Fruit fly (Drosophila melanogaster) whole organism, adult: Measurements from ENCODE around the gene CG4465.
A peak's percentile ranks its signal among the peaks of the same experiment; 100 is the strongest.

ENCODE experiments used
- CG11617 ChIP-seq: fragments of 200-800 bp; sonication (Bioruptor generic); optimal IDR thresholded peaks from 2 replicates; lab custom pipeline; 2017; ENCODE audit warnings: mild to moderate bottlenecking, missing biosample characterization, missing genetic modification reagents, missing genetic modification characterization
- CG12768 ChIP-seq: fragments of 200-800 bp; sonication (Bioruptor generic); optimal IDR thresholded peaks from 2 replicates; lab custom pipeline; 2017; ENCODE audit warnings: missing biosample characterization, missing genetic modification characterization, mild to moderate bottlenecking, moderate library complexity, missing genetic modification reagents
- CG14711 ChIP-seq: fragments of 200-800 bp; sonication (Bioruptor generic); optimal IDR thresholded peaks from 2 replicates; lab custom pipeline; 2018; ENCODE audit warnings: missing biosample characterization, mild to moderate bottlenecking, missing genetic modification characterization, moderate library complexity
- CG1620 ChIP-seq: fragments of 200-800 bp; sonication (Bioruptor generic); optimal IDR thresholded peaks from 2 replicates; lab custom pipeline; 2016; ENCODE audit warnings: missing biosample characterization, missing genetic modification characterization
- CG33017 ChIP-seq: fragments of 200-800 bp; sonication (Bioruptor generic); optimal IDR thresholded peaks from 2 replicates; lab custom pipeline; 2018; ENCODE audit warnings: missing biosample characterization, mild to moderate bottlenecking, missing genetic modification characterization, moderate library complexity
- CG5204 ChIP-seq: fragments of 200-800 bp; sonication (Bioruptor generic); optimal IDR thresholded peaks from 2 replicates; lab custom pipeline; 2016; ENCODE audit warnings: missing biosample characterization, missing genetic modification characterization
- CG7045 ChIP-seq: fragments of 200-800 bp; sonication (Bioruptor generic); optimal IDR thresholded peaks from 2 replicates; lab custom pipeline; 2017; ENCODE audit warnings: missing biosample characterization, mild to moderate bottlenecking, missing genetic modification characterization
- CG7101 ChIP-seq: fragments of 200-800 bp; sonication (Bioruptor generic); optimal IDR thresholded peaks from 2 replicates; lab custom pipeline; 2018; ENCODE audit warnings: missing biosample characterization, mild to moderate bottlenecking, missing genetic modification characterization, moderate library complexity
- Clk ChIP-seq: fragments of 200-800 bp; sonication (Bioruptor generic); optimal IDR thresholded peaks from 2 replicates; lab custom pipeline; 2017; ENCODE audit warnings: missing biosample characterization, missing genetic modification characterization
- Crg-1 ChIP-seq: fragments of 200-800 bp; sonication (Bioruptor generic); optimal IDR thresholded peaks from 2 replicates; lab custom pipeline; 2016; ENCODE audit warnings: missing biosample characterization, missing genetic modification characterization
- Hr96 ChIP-seq: fragments of 200-800 bp; sonication (Bioruptor generic); optimal IDR thresholded peaks from 2 replicates; lab custom pipeline; 2016; ENCODE audit warnings: missing biosample characterization, missing genetic modification characterization
- Mnt ChIP-seq: fragments of 200-800 bp; sonication (Bioruptor generic); optimal IDR thresholded peaks from 2 replicates; lab custom pipeline; 2016; ENCODE audit warnings: missing biosample characterization, mild to moderate bottlenecking, missing genetic modification characterization
- cic ChIP-seq: fragments of 200-800 bp; sonication (Bioruptor generic); optimal IDR thresholded peaks from 2 replicates; lab custom pipeline; 2017; ENCODE audit warnings: missing biosample characterization, mild to moderate bottlenecking, missing genetic modification characterization, moderate library complexity
- cnc ChIP-seq, 2 experiments: fragments of >200 bp; optimal IDR thresholded peaks; 2 replicates each; lab custom pipeline; 2017
- kay ChIP-seq: fragments of 200-800 bp; sonication (Bioruptor generic); peaks from one replicate; lab custom pipeline; 2016; ENCODE audit warnings: missing biosample characterization, missing genetic modification characterization, borderline replicate concordance
- ovo ChIP-seq: fragments of 200-800 bp; sonication (Bioruptor generic); optimal IDR thresholded peaks from 2 replicates; lab custom pipeline; 2016; ENCODE audit warnings: missing biosample characterization, missing genetic modification characterization
- pad ChIP-seq: fragments of 200-800 bp; sonication (Bioruptor generic); optimal IDR thresholded peaks from 3 replicates; lab custom pipeline; 2017; ENCODE audit warnings: missing biosample characterization, missing genetic modification characterization, mild to moderate bottlenecking, moderate library complexity, missing genetic modification reagents
- tj ChIP-seq: fragments of 200-800 bp; sonication (Bioruptor generic); optimal IDR thresholded peaks from 3 replicates; lab custom pipeline; 2017; ENCODE audit warnings: missing biosample characterization, mild to moderate bottlenecking, missing genetic modification characterization, moderate library complexity
- toe ChIP-seq: fragments of 200-800 bp; sonication (Bioruptor generic); optimal IDR thresholded peaks from 2 replicates; lab custom pipeline; 2016; ENCODE audit warnings: missing biosample characterization, missing genetic modification characterization

The CG4465 gene

DNA sequence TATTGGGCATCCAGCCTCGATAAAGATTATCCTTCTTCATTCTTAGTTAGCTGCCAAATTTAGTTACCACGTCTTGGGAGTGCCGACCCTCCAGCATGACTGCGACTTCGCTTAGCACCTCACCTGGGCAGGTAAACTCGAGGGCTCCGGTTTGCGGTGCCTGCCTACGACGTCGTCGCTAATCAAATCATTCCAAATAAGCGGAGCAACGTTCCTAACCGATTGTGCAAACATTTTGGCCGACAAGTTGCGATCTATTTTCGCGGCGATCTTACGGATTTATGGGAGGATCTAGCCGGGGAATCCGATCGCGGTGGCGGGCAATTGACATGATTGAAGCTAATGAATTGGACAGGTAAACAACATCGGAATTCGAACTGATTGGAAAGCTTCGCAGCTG, at the start of gene CG4465:
Gene CG4465 (minus strand): TSS at position 101 of the 400 bp plus-strand sequence.
- TF ChIP-seq CG7045 (no peak), cnc (optimal IDR thresholded peaks at IDR 0.05; lab: Kevin White, UChicago) (no peak), kay (GFP tag; lab: Kevin White, UChicago) (no peak)

DNA sequence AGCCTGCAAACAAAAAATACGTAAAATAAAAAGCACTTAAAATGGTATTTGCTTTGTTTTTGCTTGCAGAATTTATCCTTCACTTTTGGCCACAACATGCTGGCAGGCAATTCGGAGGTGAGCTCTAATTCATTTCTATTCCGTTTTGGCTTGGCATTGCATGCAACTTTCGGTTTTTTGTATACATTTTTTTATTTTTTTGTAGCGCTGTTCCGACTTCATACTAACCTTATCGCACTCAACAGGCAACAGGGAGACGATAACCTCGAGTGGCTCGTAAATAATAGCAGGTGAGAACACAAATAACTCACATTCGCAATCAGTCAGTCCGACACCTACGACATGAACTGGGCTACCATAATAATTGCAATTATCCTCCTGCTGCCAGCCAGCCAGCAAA, 30.5 kb upstream of the CG4465 start, which contains the start of gene CG4783:
Gene CG4783 (plus strand): TSS at position 301 of the 400 bp plus-strand sequence.
- TF ChIP-seq cic (peak; percentile 24), cnc (optimal IDR thresholded peaks at IDR 0.05; lab: Kevin White, UChicago) (no peak), Mnt (GFP tag; lab: Kevin White, UChicago) (no peak), CG7045 (no peak), CG33017 (tag; lab: Kevin White, UChicago) (no peak), CG11617 (no peak)

DNA sequence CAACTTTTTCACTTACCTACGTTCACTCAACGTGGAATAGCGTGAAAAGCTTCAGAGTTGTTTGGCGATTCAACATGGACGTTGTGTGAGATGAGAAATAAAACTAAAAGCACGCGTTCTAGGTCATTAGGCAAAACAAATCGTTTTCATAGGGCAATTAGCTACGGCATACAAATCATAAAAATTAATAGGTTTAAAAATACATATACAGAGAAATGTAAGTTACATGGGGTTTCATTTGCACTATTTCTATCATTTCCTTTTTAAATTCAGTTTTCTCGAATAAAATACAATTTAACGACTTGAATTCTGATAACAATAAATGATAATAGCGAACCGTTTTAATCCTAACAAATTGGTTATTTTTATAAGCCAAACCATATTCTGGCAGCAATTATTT, 24.7 kb upstream of the CG4465 start, which contains the start of gene CG46042:
Gene CG46042 (minus strand): TSS at position 101 of the 400 bp plus-strand sequence.
- TF ChIP-seq cic (no peak), CG12768 (GFP tag; lab: Kevin White, UChicago) (no peak), CG5204 (GFP tag; lab: Kevin White, UChicago) (no peak), CG1620 (no peak), tj (no peak)

DNA sequence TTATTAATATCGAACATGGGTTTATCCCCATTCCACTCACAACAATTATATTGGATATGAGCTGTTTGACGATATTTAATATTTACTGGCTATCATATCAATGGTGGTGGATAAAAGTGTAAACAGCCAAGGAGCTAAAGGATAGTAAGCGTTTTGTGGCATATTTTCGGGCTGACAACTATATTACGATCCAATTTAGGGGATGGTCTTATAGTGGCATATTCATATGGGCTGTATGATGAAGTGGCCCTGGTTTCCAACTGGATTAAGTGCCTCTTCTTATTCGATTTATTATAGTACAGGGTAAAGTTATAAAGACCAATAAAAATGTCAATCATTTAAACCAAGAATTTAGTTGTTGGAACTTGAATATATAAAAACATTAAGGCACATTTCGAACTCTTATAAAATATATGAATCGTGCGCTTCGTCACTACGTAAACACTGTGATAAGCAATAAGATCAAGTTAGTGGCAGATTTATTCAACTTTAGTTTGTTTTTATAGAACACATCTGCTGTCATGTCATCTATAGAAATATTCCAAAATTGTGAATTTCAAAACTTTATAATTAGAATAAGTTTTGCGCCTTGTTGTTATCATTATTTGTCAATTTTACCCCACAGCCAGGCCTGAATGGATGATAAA, 21.4 kb upstream of the CG4465 start:
- TF ChIP-seq toe (GFP tag; lab: Kevin White, UChicago), result no peak
- no peak for TF ChIP-seq Mnt (GFP tag; lab: Kevin White, UChicago)
- TF ChIP-seq cnc (optimal IDR thresholded peaks at IDR 0.05; lab: Kevin White, UChicago), result no peak
- no peak for TF ChIP-seq CG5204 (GFP tag; lab: Kevin White, UChicago)
- no peak for TF ChIP-seq tj
- TF ChIP-seq CG14711 (tag; lab: Kevin White, UChicago), result no peak
- no peak for TF ChIP-seq CG7045
- TF ChIP-seq CG1620, result no peak
- TF ChIP-seq kay (GFP tag; lab: Kevin White, UChicago), result no peak
- no peak for TF ChIP-seq ovo
- no peak for TF ChIP-seq Clk (GFP tag; lab: Kevin White, UChicago)
- TF ChIP-seq CG11617, result no peak

DNA sequence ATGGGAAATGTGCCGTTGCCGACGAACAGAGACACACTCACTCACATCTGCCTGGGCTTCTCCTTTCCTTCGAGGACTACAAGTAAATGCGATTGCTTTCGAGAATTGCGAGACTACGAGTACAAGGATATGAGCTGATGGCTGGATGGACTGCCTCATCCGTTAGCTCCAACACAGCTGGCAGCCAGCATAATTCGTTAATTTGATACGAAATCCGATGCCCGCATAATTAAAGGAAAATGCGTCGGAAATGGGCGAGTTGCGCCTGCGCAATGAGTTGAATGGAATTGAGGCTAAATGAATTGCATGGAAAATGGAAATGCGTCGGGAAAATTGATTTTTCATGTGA, 18.1 kb upstream of the CG4465 start:
- no peak for TF ChIP-seq CG14711 (tag; lab: Kevin White, UChicago)
- TF ChIP-seq CG1620, result no peak
- no peak for TF ChIP-seq ovo
- TF ChIP-seq Hr96 (GFP tag; lab: Kevin White, UChicago), result no peak
- TF ChIP-seq pad (GFP tag; lab: Kevin White, UChicago), result no peak
- TF ChIP-seq CG5204 (GFP tag; lab: Kevin White, UChicago), result no peak
- no peak for TF ChIP-seq CG7101 (tag; lab: Kevin White, UChicago)
- no peak for TF ChIP-seq CG7045
- TF ChIP-seq Clk (GFP tag; lab: Kevin White, UChicago), result no peak
- no peak for TF ChIP-seq toe (GFP tag; lab: Kevin White, UChicago)
- TF ChIP-seq cnc (optimal IDR thresholded peaks at IDR 0.05; lab: Kevin White, UChicago), result no peak
- no peak for TF ChIP-seq Mnt (GFP tag; lab: Kevin White, UChicago)
- no peak for TF ChIP-seq CG12768 (GFP tag; lab: Kevin White, UChicago)
- TF ChIP-seq Crg-1 (GFP tag; lab: Kevin White, UChicago), result no peak
- no peak for TF ChIP-seq CG11617
- no peak for TF ChIP-seq CG33017 (tag; lab: Kevin White, UChicago)

DNA sequence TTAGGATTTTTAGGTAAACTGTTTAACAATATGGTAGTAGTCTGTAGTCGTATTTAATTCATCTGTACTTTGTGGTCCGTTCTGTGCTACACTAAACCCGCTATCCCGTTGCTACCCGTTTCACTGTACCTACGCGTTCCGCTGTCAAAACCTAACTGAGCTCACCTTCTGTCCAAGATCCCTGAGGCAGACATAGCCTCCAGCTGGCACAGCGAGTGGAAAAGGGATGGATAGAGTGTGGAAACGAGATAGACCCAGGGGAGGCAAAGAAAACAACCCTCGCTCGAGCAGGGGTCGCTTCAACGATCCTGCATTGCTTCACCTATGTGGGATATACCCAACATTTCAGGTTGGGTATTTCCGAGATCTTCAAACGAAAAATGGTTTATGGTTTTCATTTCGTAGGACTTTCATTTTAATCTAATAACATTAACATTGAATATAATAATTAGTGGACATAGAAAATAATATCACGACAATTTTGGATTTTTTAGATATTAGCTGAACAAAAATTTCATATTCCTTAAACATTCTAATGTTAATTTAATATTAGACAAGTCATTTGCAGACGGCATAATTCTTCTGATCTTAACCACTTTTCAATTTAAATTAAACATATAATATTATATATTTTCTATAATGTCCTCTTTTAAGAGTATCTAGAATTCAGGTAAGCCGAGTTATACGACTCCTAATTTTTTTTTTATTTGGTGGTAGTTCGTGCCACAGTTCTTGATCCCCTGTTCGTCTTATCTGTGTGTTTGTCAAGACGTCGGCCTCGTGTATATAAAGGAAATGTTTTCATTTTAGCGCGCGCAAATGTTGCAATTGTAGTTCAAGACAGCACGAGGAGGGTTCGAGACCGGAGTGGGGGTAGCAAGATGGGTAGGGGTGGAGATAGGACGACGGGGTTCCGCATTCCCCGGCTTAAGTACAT, 17.5 kb upstream of the CG4465 start, which contains the start of gene mira:
Gene mira (minus strand): TSS at position 281 of the 937 bp plus-strand sequence.
- peak; percentile 3 for TF ChIP-seq kay (GFP tag; lab: Kevin White, UChicago)
- TF ChIP-seq pad (GFP tag; lab: Kevin White, UChicago), result no peak

DNA sequence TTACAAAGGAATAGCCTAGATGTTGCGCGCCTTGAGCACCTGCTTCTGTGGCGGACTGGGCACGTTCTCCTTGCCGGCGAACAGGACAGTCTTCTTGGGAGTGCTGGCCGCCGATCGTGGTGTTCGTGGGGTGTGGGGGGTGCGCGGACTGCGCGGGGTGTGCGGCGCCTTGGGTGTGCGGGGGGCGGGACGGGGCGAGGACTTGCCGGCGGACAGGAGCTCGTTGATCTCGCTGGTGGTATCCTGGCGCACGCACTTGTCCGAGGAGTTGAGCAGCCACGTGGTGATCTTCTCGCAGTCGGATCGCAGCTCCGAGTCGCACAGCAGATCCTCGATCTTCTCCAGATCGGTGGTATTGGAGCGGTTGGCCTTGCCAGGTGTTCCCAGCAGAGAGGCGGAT, 14.5 kb upstream of the CG4465 start:
- TF ChIP-seq CG11617 (no peak), CG33017 (tag; lab: Kevin White, UChicago) (no peak), Hr96 (GFP tag; lab: Kevin White, UChicago) (no peak), CG14711 (tag; lab: Kevin White, UChicago) (no peak), CG12768 (GFP tag; lab: Kevin White, UChicago) (no peak)
